Worm (Caenorhabditis elegans): Measurements from ENCODE around the gene srlf-12.

DNA sequence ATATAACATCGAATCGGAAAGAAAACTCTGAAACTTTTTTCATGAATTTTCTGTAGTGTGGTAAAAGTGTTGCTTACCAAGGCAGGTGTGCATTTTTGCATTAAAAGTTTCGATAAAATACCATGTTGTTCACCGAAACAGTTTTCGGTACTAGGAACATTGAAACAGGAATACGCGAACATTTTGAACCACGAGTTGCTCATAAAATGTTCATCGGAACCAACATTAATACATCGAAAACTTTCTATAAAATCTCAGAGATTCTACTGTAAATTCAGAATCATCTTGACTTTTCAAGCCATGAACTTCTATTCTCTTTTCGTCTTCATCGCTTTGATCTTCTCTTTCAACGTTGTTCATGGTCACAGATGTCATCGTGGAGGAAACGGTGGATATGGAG, 11.6 kb downstream of the srlf-12 start, which contains the start of gene fipr-15:
- TF ChIP-seq unc-62 (GFP tag; optimal IDR thresholded peaks at IDR 0.05) (no peak), ztf-11 (tag; optimal IDR thresholded peaks at IDR 0.05) (no peak), blmp-1 (tag; optimal IDR thresholded peaks at IDR 0.05) (no peak), pha-4 (tag; optimal IDR thresholded peaks at IDR 0.05) (no peak)

Data from whole organism, mixed stage, embryonic.